Fruit fly (Drosophila melanogaster): ENCODE data around the gene Psf1.

- TF ChIP-seq CG8478 (optimal IDR thresholded peaks at IDR 0.05) (no peak), CTCF (optimal IDR thresholded peaks at IDR 0.05) (no peak)
These were observed 32.2 kb upstream of the Psf1 start for dm6 chr3L:1279685-1280084.

All from S2 (cell line).